Fruit fly (Drosophila melanogaster): ENCODE results near the gene CG6865.

CG6865 gene

DNA sequence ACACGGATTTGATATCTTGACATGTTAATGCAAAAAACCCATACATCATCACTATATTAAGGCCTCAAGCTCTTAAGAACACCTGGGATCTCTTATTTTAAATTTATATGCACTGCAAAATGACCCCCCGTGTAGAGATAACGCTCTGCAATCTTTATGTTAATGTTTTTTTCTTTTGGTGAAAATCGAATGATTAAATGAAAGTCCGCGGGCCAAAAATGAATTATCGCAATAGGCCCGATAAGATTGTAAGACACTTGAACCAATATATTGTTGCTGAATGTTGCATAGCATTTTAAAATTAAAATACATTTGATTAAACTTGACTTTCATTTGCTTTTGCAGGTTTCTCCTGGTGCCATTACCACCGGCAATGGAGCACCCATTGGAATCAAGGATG lies 37.5 kb upstream of the CG6865 start:
- TF ChIP-seq CG17801 (GFP tag; optimal IDR thresholded peaks at IDR 0.05; ENCODE audit: partially characterized antibody): no peak

DNA sequence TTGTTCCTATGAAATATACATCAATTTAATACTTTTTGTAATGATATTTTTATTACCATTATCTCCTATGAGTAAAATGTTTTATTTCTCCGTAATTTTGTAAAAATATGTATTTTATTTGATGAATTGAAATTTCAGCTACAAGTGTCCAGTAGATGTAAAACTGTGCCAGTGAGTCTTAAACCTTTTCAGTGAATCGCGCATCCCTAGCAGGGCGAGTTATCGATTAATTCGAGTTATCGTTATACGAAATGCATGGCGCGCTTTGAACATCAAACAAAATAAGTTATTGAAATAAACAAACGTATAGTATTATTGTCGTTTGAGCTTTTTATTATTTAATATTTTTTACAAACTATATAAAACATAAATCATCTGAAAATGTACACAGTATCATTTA lies 35.1 kb upstream of the CG6865 start:
- no peak for TF ChIP-seq CG17801 (GFP tag; optimal IDR thresholded peaks at IDR 0.05; ENCODE audit: partially characterized antibody)

DNA sequence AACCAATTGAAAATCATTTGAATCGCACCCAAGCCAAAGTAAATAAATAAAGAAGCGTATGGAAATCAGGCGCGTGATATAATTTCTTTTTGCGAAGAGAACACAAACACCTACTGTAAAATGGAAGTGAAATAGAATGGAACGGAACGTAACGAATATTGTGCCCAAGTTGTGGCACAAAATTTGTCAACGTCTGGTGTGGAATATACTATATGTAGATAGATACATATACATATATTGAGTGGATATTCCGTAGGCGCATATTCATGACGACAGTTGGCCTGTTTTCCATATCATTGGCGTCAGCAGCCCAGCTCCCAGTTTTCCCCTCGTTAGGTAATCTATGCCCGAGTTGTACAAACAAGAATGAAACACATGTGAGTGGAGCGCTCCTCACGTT lies 31.3 kb upstream of the CG6865 start:
- TF ChIP-seq CG17801 (GFP tag; optimal IDR thresholded peaks at IDR 0.05; ENCODE audit: partially characterized antibody): no peak

DNA sequence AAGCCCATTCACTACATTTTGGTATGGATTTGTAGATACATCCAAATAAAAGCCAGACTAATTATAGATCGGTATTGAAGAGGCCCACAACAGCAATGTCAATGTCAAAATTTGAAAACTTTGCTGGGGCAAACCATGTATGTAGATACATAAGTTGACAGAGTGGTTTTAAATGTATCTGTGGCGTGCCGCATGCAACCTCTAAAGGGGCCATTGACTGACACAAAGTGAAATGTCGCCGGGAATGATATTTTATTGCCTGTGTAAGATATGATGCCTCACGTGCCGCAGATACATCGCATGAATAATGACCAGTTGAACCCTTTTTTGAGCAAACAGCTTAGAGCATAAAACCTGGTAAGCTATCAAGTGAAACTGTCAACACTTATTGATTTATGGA lies 30.7 kb upstream of the CG6865 start:
- TF ChIP-seq CG17801 (GFP tag; optimal IDR thresholded peaks at IDR 0.05; ENCODE audit: partially characterized antibody): no peak

DNA sequence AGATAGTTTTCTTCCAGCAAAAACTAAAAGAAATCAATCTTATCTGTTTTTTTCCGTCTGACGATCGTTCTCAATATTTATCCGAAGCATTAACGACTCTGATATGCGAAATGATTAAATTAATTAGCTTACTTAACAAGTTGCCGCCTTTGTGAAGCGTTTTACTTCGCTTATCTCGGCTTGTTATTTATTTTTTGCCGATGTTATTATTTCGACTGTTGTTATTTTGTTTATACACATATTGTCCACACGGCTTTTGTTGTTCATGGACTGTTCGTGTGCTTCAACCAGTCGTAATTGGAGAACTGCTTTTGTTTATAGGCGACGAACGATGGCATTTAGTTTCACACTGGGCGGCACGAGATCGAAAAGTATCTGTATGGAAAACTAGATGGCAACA lies 30.2 kb upstream of the CG6865 start:
- peak; percentile 9 for TF ChIP-seq CG17801 (GFP tag; optimal IDR thresholded peaks at IDR 0.05; ENCODE audit: partially characterized antibody)

DNA sequence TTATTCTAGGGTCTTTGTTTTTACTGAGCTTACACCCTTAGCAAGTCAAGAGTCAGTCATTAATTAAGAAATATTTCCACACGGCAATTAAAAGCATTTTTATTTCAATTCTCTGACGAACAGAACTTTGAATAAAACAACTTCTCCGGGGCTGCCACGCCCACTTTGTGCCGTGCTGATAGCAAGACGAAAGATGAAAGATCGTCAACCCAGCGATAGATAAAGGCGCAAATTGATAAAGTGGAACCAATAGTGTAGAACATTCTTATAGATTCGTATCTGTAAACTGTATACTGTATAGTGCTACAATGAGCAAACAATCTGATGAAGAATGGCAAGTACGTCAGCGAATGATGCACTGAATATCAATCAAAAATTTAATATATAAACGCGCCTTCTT lies 28.5 kb upstream of the CG6865 start:
- TF ChIP-seq CG17801 (GFP tag; optimal IDR thresholded peaks at IDR 0.05; ENCODE audit: partially characterized antibody): no peak

DNA sequence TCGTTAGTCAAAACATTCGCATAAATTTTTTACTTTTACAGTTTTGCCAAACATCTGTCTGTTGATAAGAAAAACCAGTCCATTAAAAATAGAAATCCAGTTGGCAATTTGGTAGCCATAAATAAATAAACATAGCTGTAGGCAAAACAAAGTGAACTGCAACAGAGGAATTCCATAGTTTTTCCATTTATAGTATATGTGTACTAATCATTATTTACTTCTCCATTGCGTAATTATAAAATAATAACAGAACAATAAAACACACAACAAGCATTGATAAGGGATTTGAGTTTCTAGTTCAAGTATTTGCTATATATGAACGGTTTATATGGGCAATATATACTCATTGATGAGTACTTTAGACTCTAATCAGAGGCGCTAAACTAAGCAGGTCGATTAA lies 26.8 kb upstream of the CG6865 start:
- TF ChIP-seq CG17801 (GFP tag; optimal IDR thresholded peaks at IDR 0.05; ENCODE audit: partially characterized antibody): no peak

DNA sequence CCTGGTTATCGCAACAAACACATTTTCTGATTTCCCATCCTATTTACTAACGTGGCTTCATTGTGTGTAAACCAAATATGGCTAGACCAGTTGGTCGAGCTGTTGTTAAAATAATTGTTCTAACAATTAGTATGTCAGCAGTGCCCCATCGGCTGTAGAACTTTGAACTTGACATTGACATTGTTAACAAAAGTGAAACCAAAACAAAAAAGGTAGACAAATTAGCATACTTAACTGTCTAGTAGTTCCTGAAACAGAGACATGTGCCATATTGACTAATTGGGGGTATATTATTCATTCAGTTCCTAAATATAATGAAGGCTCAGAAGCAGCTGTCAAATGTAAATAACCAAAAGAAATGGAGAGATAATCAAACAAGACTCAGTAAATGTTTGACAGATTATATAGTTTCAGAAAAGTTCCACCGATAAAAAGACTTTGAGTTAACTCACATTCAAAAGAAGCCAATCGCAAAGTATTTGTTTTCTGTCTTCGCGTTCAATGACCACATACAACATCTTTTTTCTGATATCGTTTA lies 25.7 kb upstream of the CG6865 start:
- TF ChIP-seq CG17801 (GFP tag; optimal IDR thresholded peaks at IDR 0.05; ENCODE audit: partially characterized antibody): no peak

DNA sequence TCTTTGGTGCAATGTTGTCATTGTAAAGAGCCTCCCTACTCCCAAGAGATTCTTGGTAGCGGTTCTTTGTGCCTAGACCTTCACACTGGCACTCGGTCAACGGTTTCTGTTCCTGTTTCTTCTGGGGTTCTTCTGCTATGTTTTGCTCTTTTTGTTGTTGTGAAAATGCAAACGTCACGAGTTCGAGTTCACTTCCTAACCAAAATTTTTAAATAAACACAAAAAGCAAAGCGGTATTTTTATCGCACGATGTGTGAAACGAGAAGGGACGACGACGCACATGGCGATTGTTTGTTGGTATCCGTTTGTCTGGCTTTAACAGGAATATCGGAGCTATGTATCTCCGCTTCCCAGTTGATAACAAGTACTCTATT lies 23.5 kb upstream of the CG6865 start:
- no peak for TF ChIP-seq CG17801 (GFP tag; optimal IDR thresholded peaks at IDR 0.05; ENCODE audit: partially characterized antibody)

DNA sequence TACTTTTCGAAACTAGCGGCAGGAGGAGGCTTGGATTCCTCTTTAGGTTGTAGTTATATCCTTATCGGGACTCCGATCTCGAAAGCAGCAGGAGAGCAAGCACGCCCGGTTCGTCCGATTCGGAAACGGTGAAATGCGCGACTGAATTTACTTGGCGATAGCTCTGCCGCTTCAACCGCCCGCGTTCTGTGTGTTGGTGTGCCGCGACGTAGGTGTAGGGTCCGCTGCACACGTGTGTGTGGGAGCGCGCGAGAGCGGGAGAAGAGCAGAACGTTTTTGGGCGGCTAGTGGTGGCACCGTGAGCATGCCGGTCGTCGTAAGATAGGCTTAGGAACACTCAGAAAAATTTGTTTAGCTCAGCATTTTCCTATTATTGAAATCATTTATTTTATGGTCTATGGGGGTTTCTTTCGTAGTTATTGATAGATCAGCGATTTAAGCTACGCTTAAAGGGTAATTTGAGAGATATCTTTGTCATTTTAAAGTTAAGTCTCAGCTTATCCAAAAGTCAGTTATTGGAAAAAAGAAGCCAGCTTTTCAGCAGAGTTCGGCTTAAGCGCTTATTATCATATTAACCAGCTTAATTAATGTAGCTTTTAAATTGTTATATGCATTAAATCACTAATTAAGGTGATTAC lies 23.0 kb upstream of the CG6865 start:
- TF ChIP-seq CG17801 (GFP tag; optimal IDR thresholded peaks at IDR 0.05; ENCODE audit: partially characterized antibody): peak; percentile 66

DNA sequence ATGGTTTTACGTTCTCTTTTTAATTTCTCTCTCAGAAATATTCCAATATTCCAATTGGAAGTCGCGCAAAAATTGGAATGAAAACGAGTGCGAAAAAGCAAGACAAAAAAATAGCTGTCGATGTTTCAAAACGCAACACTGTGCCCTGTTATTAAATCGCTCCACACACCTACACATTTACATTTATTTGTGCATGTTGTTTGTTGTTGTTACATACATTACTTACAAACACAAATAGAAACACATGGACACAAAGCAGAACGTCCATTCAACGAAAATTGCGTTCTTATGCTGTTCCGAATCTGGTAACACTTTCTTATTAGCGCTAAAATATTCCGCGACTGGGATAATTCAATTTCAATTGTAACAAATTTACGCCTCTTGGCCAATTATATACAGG lies 22.2 kb upstream of the CG6865 start:
- TF ChIP-seq CG17801 (GFP tag; optimal IDR thresholded peaks at IDR 0.05; ENCODE audit: partially characterized antibody): peak; percentile 18

DNA sequence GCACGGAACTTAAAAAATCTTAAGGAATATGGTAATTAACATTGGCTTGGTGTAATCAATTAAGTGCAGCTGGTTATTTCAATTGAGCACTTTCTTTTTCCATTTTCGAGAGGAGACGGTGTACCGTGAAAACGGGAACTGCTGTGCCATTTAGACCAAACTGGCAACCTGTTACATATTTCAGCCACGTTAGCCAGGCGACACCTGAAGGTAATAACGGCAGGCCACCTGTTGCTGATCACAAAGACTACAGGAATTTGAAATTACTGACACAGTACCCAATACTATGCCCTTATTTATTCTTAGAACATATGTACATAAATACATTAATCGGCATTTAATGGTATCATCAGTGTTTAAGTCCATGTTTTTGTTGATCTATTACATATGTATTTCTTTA lies 21.2 kb upstream of the CG6865 start:
- no peak for TF ChIP-seq CG17801 (GFP tag; optimal IDR thresholded peaks at IDR 0.05; ENCODE audit: partially characterized antibody)

DNA sequence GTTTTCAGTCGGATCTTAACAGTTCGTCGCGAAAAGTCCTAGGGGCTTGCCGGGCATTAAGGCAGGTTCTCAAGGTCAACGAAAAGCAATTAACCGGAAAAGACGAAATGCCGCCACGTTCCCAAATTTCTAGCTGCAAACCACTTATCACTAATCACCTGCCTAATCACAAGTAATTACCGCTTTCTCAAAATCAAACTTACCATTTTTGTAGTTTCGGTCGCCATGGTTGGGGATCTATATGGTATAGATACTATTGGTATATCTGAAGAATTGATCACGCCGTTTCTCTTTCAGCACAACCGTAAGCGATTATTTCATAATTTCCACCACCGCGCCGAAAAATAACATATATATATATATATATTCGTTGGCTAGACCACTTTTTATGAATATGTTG lies 17.6 kb upstream of the CG6865 start:
- no peak for TF ChIP-seq CG17801 (GFP tag; optimal IDR thresholded peaks at IDR 0.05; ENCODE audit: partially characterized antibody)

DNA sequence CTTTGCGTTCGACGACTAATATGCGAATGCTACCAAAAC lies 17.4 kb upstream of the CG6865 start, which contains the start of gene Indy:
Gene Indy (minus strand): TSS at position 35 of the 39 bp plus-strand sequence.
- no peak for TF ChIP-seq CG17801 (GFP tag; optimal IDR thresholded peaks at IDR 0.05; ENCODE audit: partially characterized antibody)

DNA sequence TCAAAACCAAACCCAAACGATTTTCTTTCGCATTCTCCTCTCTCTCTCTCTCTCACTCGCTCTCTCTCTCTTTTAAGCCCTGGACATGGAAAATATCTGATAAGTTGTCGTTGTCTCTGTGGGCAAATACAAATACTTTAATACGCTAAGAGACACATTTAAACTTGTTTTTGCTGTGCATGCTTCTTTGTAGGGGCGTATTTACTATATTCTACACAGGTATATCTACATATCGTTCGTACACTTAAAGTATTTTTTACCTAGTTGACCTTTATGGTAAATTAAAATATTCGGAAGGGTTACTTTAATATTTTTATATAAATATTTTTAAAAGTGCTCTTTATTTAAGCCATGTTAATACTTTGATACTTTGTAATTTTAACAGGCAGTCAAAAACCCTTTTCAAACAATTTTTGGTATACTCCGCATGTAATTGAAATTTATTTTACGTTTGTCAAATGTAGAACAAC lies 17.1 kb upstream of the CG6865 start:
- no peak for TF ChIP-seq CG17801 (GFP tag; optimal IDR thresholded peaks at IDR 0.05; ENCODE audit: partially characterized antibody)

DNA sequence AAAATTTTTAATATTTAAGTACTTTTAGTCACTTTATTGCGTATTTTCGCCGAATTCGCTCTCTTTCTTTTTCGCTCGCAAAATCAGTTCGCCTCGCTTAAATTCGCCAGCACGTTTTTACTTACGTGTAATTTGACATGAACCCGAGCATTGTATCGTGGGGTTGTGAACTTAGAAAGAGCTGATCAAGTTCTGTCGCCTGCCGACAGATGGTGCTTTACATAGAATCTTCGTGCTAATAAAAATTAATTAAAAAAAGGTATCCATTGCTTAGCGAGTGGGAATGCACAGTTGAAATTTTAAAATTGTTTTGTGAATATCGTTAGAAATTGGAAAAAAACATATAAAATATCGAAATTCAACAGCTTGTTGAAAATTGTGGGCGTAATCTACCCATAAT lies 15.0 kb upstream of the CG6865 start:
- TF ChIP-seq CG17801 (GFP tag; optimal IDR thresholded peaks at IDR 0.05; ENCODE audit: partially characterized antibody): peak; percentile 36

DNA sequence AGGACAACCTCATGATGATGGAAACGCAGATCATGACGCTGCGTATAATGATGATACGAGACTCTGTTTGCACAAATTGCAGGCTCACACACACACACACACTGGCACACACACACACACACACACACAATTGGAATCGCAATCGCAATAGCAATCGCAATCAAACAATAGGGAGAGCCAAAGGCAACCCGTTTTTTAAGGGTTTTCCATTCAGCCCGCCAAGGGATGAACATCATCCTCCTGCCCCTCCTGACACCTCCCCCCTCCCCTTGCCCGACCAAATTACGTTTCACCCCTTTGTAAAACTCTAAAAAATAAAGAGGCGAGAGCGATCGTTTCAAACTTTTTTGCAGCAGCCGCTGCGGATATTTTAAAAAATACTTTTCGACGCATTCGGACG lies 11.2 kb upstream of the CG6865 start:
- no peak for TF ChIP-seq CG17801 (GFP tag; optimal IDR thresholded peaks at IDR 0.05; ENCODE audit: partially characterized antibody)

DNA sequence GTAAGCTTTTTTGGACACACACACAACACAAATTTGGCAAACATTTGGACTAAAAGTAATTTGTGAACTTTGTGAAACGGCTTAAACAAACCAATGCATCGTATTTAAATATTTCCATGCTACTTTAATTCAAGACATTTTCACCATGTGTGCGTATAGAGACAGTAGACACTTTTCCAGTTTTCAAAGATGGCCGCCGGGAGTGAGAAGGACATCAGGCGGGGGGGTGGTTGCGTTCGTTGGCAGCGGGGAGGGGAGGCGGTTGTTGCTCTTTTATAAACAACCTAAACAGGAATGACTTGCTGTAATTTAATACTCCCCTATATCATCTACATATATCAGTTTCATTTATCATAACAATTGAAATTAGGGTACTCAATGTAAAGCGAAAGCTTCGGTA lies 10.0 kb upstream of the CG6865 start:
- TF ChIP-seq CG17801 (GFP tag; optimal IDR thresholded peaks at IDR 0.05; ENCODE audit: partially characterized antibody): no peak

Measured in ovary, adult (tissue).